Fruit fly (Drosophila melanogaster): ENCODE results near the gene Slc25A46b.

DNA sequence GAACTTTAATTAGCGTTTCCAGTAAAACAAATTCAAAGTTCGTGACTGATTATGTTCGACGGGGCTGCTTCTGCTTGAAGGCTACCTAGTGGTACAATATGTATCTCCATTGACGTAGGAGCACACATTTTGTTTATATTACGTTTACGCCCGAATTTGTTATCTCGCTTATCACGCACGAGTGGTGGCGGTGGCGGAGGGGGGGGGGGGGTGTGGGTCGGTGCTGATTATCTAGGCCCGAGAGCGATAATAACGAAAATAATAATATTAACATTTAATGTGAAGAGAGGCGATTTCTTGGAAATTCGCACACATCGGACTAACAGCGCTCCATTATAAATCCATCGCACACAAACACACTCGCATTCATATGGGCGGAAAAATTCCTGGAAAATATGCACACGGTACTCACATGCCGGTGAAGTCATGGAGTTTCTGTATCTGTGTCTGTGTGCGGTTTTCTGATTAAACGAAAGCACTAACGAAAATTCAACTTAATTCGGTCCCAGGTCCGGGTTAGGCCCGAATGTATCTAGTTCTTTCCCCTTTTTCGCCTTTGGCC, 51.2 kb downstream of the Slc25A46b start:
- TF ChIP-seq Sin3A (optimal IDR thresholded peaks at IDR 0.05) (no peak), ttk (optimal IDR thresholded peaks at IDR 0.05) (no peak), insv (optimal IDR thresholded peaks at IDR 0.05) (no peak), h (optimal IDR thresholded peaks at IDR 0.05) (no peak), Myc (optimal IDR thresholded peaks at IDR 0.05) (no peak)

All from Kc167 (cell line).